Worm (Caenorhabditis elegans): ENCODE data around the gene fbxb-47.

Gene fbxb-47

ce11 chrII:1703363-1703762 is at the start of gene fbxb-47:
fbxb-47 (minus strand) TSS chrII:1703463.
- TF ChIP-seq tab-1 (GFP tag; IDR thresholded peaks at IDR 0.05) (no peak), klf-2 (GFP tag; conservative IDR thresholded peaks at IDR 0.05) (no peak), ztf-23 (GFP tag; IDR thresholded peaks at IDR 0.05) (no peak)

ce11 chrII:1752990-1753389 is 49.7 kb upstream of the fbxb-47 start, which contains the start of gene F36H5.9:
F36H5.9 (minus strand) TSS chrII:1753090.
- no peak for TF ChIP-seq cog-1 (tag; optimal IDR thresholded peaks at IDR 0.05)
- TF ChIP-seq ref-1 (GFP tag; conservative IDR thresholded peaks at IDR 0.05), result no peak
- no peak for TF ChIP-seq flt-1 (GFP tag; IDR thresholded peaks at IDR 0.05)
- no peak for TF ChIP-seq ztf-29 (GFP tag; IDR thresholded peaks at IDR 0.05)
- TF ChIP-seq tab-1 (GFP tag; IDR thresholded peaks at IDR 0.05), result no peak
- TF ChIP-seq T22C8.4 (GFP tag; IDR thresholded peaks at IDR 0.05), result no peak
- no peak for TF ChIP-seq klf-2 (GFP tag; conservative IDR thresholded peaks at IDR 0.05)
- no peak for TF ChIP-seq med-1 (GFP tag; optimal IDR thresholded peaks at IDR 0.05; ENCODE audit: insufficient read depth)
- TF ChIP-seq ztf-23 (GFP tag; IDR thresholded peaks at IDR 0.05), result no peak

DNA sequence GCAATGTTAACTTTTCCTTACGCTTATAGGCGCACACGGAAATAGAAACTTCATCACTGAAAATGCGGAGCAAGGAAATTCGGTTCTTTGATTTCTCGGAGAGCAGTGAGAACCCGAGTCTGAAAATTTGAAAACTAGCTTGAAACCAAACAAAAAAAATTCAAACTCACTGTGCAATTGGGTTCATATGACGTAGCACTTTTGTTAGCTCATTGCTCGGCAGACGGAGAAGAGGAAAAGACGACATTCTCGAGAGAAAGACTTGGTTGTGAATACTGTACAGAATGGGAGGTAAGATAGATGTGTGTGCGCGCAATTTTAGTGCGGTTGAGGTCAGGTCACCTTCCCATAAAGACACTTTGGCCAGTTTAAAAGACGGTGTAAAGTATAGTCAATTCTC is 47.1 kb upstream of the fbxb-47 start, which contains the start of the genes F36H5.13 and F36H5.8:
Gene F36H5.13, minus strand, starts transcription at position 101 of the 400 bp plus-strand sequence.
Gene F36H5.8, minus strand, starts transcription at position 274 of the 400 bp plus-strand sequence.
- TF ChIP-seq T22C8.4 (GFP tag; IDR thresholded peaks at IDR 0.05), result no peak
- no peak for TF ChIP-seq tab-1 (GFP tag; IDR thresholded peaks at IDR 0.05)
- TF ChIP-seq klf-2 (GFP tag; conservative IDR thresholded peaks at IDR 0.05), result no peak
- TF ChIP-seq ztf-23 (GFP tag; IDR thresholded peaks at IDR 0.05), result no peak
- no peak for TF ChIP-seq cog-1 (tag; optimal IDR thresholded peaks at IDR 0.05)
- TF ChIP-seq ztf-29 (GFP tag; IDR thresholded peaks at IDR 0.05), result no peak
- no peak for TF ChIP-seq ref-1 (GFP tag; conservative IDR thresholded peaks at IDR 0.05)
- no peak for TF ChIP-seq med-1 (GFP tag; optimal IDR thresholded peaks at IDR 0.05; ENCODE audit: insufficient read depth)
- no peak for TF ChIP-seq flt-1 (GFP tag; IDR thresholded peaks at IDR 0.05)

ce11 chrII:1744183-1744582 is 40.9 kb upstream of the fbxb-47 start, which contains the start of gene clec-19:
clec-19 (plus strand) TSS chrII:1744483.
- TF ChIP-seq ref-1 (GFP tag; conservative IDR thresholded peaks at IDR 0.05), result no peak
- no peak for TF ChIP-seq ztf-29 (GFP tag; IDR thresholded peaks at IDR 0.05)
- TF ChIP-seq med-1 (GFP tag; optimal IDR thresholded peaks at IDR 0.05; ENCODE audit: insufficient read depth), result no peak
- no peak for TF ChIP-seq cog-1 (tag; optimal IDR thresholded peaks at IDR 0.05)
- no peak for TF ChIP-seq klf-2 (GFP tag; conservative IDR thresholded peaks at IDR 0.05)
- no peak for TF ChIP-seq T22C8.4 (GFP tag; IDR thresholded peaks at IDR 0.05)
- TF ChIP-seq tab-1 (GFP tag; IDR thresholded peaks at IDR 0.05), result no peak
- no peak for TF ChIP-seq ztf-23 (GFP tag; IDR thresholded peaks at IDR 0.05)
- TF ChIP-seq flt-1 (GFP tag; IDR thresholded peaks at IDR 0.05), result no peak

- TF ChIP-seq cog-1 (tag; optimal IDR thresholded peaks at IDR 0.05), result no peak
- no peak for TF ChIP-seq klf-2 (GFP tag; conservative IDR thresholded peaks at IDR 0.05)
- no peak for TF ChIP-seq flt-1 (GFP tag; IDR thresholded peaks at IDR 0.05)
- no peak for TF ChIP-seq tab-1 (GFP tag; IDR thresholded peaks at IDR 0.05)
- TF ChIP-seq T22C8.4 (GFP tag; IDR thresholded peaks at IDR 0.05), result no peak
- TF ChIP-seq med-1 (GFP tag; optimal IDR thresholded peaks at IDR 0.05; ENCODE audit: insufficient read depth), result no peak
- no peak for TF ChIP-seq ztf-23 (GFP tag; IDR thresholded peaks at IDR 0.05)
- TF ChIP-seq ref-1 (GFP tag; conservative IDR thresholded peaks at IDR 0.05), result no peak
These were observed 39.3 kb upstream of the fbxb-47 start, which contains the start of gene F36H5.12 for ce11 chrII:1742535-1742934. F36H5.12 (plus strand) TSS chrII:1742835.

- TF ChIP-seq ztf-23 (GFP tag; IDR thresholded peaks at IDR 0.05) (no peak), flt-1 (GFP tag; IDR thresholded peaks at IDR 0.05) (no peak), tab-1 (GFP tag; IDR thresholded peaks at IDR 0.05) (no peak), med-1 (GFP tag; optimal IDR thresholded peaks at IDR 0.05; ENCODE audit: insufficient read depth) (no peak), ztf-29 (GFP tag; IDR thresholded peaks at IDR 0.05) (no peak), klf-2 (GFP tag; conservative IDR thresholded peaks at IDR 0.05) (no peak), ref-1 (GFP tag; conservative IDR thresholded peaks at IDR 0.05) (no peak), cog-1 (tag; optimal IDR thresholded peaks at IDR 0.05) (no peak), T22C8.4 (GFP tag; IDR thresholded peaks at IDR 0.05) (no peak)
These were observed 38.0 kb upstream of the fbxb-47 start, which contains the start of gene K07G6.1 for ce11 chrII:1741248-1741647. K07G6.1 (plus strand) TSS chrII:1741548.

ce11 chrII:1738844-1739243 is 35.6 kb upstream of the fbxb-47 start, which contains the start of the genes irld-9 and irld-33:
irld-9 (minus strand) TSS chrII:1738944.
irld-33 (plus strand) TSS chrII:1739052.
- TF ChIP-seq klf-2 (GFP tag; conservative IDR thresholded peaks at IDR 0.05), result no peak
- no peak for TF ChIP-seq tab-1 (GFP tag; IDR thresholded peaks at IDR 0.05)
- TF ChIP-seq flt-1 (GFP tag; IDR thresholded peaks at IDR 0.05), result no peak
- TF ChIP-seq ref-1 (GFP tag; conservative IDR thresholded peaks at IDR 0.05), result no peak
- TF ChIP-seq cog-1 (tag; optimal IDR thresholded peaks at IDR 0.05), result no peak
- no peak for TF ChIP-seq T22C8.4 (GFP tag; IDR thresholded peaks at IDR 0.05)
- no peak for TF ChIP-seq med-1 (GFP tag; optimal IDR thresholded peaks at IDR 0.05; ENCODE audit: insufficient read depth)
- no peak for TF ChIP-seq ztf-23 (GFP tag; IDR thresholded peaks at IDR 0.05)
- TF ChIP-seq ztf-29 (GFP tag; IDR thresholded peaks at IDR 0.05), result no peak

DNA sequence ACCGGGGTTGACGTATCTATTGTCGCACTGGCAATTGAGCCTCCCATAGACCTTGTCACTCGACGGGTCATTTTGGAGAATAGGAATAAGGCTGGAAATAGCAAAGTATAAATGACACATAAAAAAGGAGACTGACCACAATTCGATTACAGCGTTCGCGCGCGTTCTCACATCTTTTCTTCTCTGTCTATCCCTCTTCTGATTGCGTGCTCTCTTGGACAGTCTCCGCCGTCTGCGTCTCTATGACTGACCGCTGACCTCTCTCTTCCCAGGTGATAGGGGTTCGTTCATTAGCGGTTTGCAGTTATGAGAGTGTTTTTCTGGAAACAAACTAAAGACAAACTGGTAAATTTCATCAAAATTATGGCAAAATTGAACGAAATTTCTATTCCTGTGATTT is 33.1 kb upstream of the fbxb-47 start, which contains the start of gene ceh-83:
Gene ceh-83, minus strand, starts transcription at position 181 of the 400 bp plus-strand sequence.
- no peak for TF ChIP-seq tab-1 (GFP tag; IDR thresholded peaks at IDR 0.05)
- no peak for TF ChIP-seq med-1 (GFP tag; optimal IDR thresholded peaks at IDR 0.05; ENCODE audit: insufficient read depth)
- no peak for TF ChIP-seq klf-2 (GFP tag; conservative IDR thresholded peaks at IDR 0.05)
- no peak for TF ChIP-seq ref-1 (GFP tag; conservative IDR thresholded peaks at IDR 0.05)
- no peak for TF ChIP-seq ztf-23 (GFP tag; IDR thresholded peaks at IDR 0.05)
- TF ChIP-seq ztf-29 (GFP tag; IDR thresholded peaks at IDR 0.05), result no peak
- no peak for TF ChIP-seq cog-1 (tag; optimal IDR thresholded peaks at IDR 0.05)
- TF ChIP-seq T22C8.4 (GFP tag; IDR thresholded peaks at IDR 0.05), result no peak
- no peak for TF ChIP-seq flt-1 (GFP tag; IDR thresholded peaks at IDR 0.05)

ce11 chrII:1735145-1735544 is 31.9 kb upstream of the fbxb-47 start:
- no peak for TF ChIP-seq T22C8.4 (GFP tag; IDR thresholded peaks at IDR 0.05)
- TF ChIP-seq flt-1 (GFP tag; IDR thresholded peaks at IDR 0.05), result no peak
- TF ChIP-seq ref-1 (GFP tag; conservative IDR thresholded peaks at IDR 0.05), result no peak
- TF ChIP-seq tab-1 (GFP tag; IDR thresholded peaks at IDR 0.05), result no peak
- TF ChIP-seq ztf-29 (GFP tag; IDR thresholded peaks at IDR 0.05), result no peak
- no peak for TF ChIP-seq klf-2 (GFP tag; conservative IDR thresholded peaks at IDR 0.05)
- TF ChIP-seq cog-1 (tag; optimal IDR thresholded peaks at IDR 0.05), result no peak
- TF ChIP-seq ztf-23 (GFP tag; IDR thresholded peaks at IDR 0.05), result no peak
- no peak for TF ChIP-seq med-1 (GFP tag; optimal IDR thresholded peaks at IDR 0.05; ENCODE audit: insufficient read depth)
